Worm (Caenorhabditis elegans) whole organism, L2 larva: Measurements from ENCODE around the gene nhr-267.
"Not testable (repeated sequence)": the region's sequence is repeated elsewhere in the genome, so short reads cannot be mapped to it uniquely, and the experiment has no call there.

ENCODE experiments used
- C34F6.9 ChIP-seq: fragments of 150-350 bp; optimal IDR thresholded peaks from 2 replicates; lab custom pipeline; 2014; ENCODE audit warnings: missing biosample characterization, missing genetic modification characterization
- Y55F3AM.14 ChIP-seq: fragments of 200-800 bp; sonication (Bioruptor generic); optimal IDR thresholded peaks from 2 replicates; lab custom pipeline; 2018; ENCODE audit warnings: mild to moderate bottlenecking, missing genetic modification characterization, missing compliant biosample characterization
- ZK546.5 ChIP-seq: sonication (generic microtip); optimal IDR thresholded peaks from 2 replicates; lab custom pipeline; 2017; ENCODE audit warnings: missing biosample characterization, missing genetic modification characterization
- alr-1 ChIP-seq: fragments of 150-350 bp; optimal IDR thresholded peaks from 2 replicates; lab custom pipeline; 2014; ENCODE audit warnings: missing biosample characterization, missing genetic modification characterization
- aly-2 ChIP-seq: fragments of 150-350 bp; optimal IDR thresholded peaks from 2 replicates; lab custom pipeline; 2014; ENCODE audit warnings: missing biosample characterization, missing genetic modification characterization
- ama-1 ChIP-seq: fragments of 150-350 bp; optimal IDR thresholded peaks from 2 replicates; lab custom pipeline; 2018; ENCODE audit warnings: inconsistent platforms
- blmp-1 ChIP-seq: sonication (generic microtip); optimal IDR thresholded peaks from 2 replicates; lab custom pipeline; 2017; ENCODE audit warnings: missing genetic modification characterization, mild to moderate bottlenecking, missing compliant biosample characterization, antibody characterized with exemption, moderate library complexity; ENCODE audit not compliant: insufficient read depth
- ceh-82 ChIP-seq: fragments of 150-350 bp; optimal IDR thresholded peaks from 2 replicates; lab custom pipeline; 2014; ENCODE audit warnings: missing biosample characterization, missing genetic modification characterization
- elt-1 ChIP-seq: fragments of 150-350 bp; optimal IDR thresholded peaks from 2 replicates; lab custom pipeline; 2014; ENCODE audit warnings: missing biosample characterization, missing genetic modification characterization
- gmeb-1 ChIP-seq: fragments of 150-350 bp; optimal IDR thresholded peaks from 2 replicates; lab custom pipeline; 2014; ENCODE audit warnings: missing biosample characterization, missing genetic modification characterization
- mab-5 ChIP-seq: fragments of 150-350 bp; optimal IDR thresholded peaks from 2 replicates; lab custom pipeline; 2014; ENCODE audit warnings: missing biosample characterization, missing genetic modification characterization
- mbf-1 ChIP-seq: sonication (generic microtip); optimal IDR thresholded peaks from 2 replicates; lab custom pipeline; 2017; ENCODE audit warnings: missing biosample characterization, missing genetic modification characterization
- mdl-1 ChIP-seq, 2 experiments: fragments of 150-350 bp in 1 of 2; sonication (generic microtip) in 1 of 2; optimal IDR thresholded peaks; 2 replicates each; lab custom pipeline; 2017; ENCODE audit warnings: missing biosample characterization in 2 of 2, missing genetic modification characterization in 2 of 2
- nhr-10 ChIP-seq: sonication (generic microtip); optimal IDR thresholded peaks from 2 replicates; lab custom pipeline; 2017; ENCODE audit warnings: missing biosample characterization, missing genetic modification characterization
- nhr-129 ChIP-seq: fragments of 150-350 bp; optimal IDR thresholded peaks from 2 replicates; lab custom pipeline; 2014; ENCODE audit warnings: missing biosample characterization, missing genetic modification characterization
- nhr-21 ChIP-seq: fragments of 150-350 bp; optimal IDR thresholded peaks from 2 replicates; lab custom pipeline; 2014; ENCODE audit warnings: missing biosample characterization, missing genetic modification characterization
- nhr-237 ChIP-seq: fragments of 150-350 bp; optimal IDR thresholded peaks from 2 replicates; lab custom pipeline; 2014; ENCODE audit warnings: missing biosample characterization, missing genetic modification characterization
- nhr-25 ChIP-seq: fragments of 150-350 bp; sonication (generic microtip); optimal IDR thresholded peaks from 3 replicates; lab custom pipeline; 2014; ENCODE audit warnings: missing biosample characterization, missing genetic modification characterization
- nhr-6 ChIP-seq: fragments of 150-350 bp; optimal IDR thresholded peaks from 2 replicates; lab custom pipeline; 2014; ENCODE audit warnings: missing biosample characterization, missing genetic modification characterization
- nhr-77 ChIP-seq: fragments of 150-350 bp; optimal IDR thresholded peaks from 2 replicates; lab custom pipeline; 2014; ENCODE audit warnings: missing biosample characterization, missing genetic modification characterization
- sma-3 ChIP-seq: sonication (generic microtip); optimal IDR thresholded peaks from 2 replicates; lab custom pipeline; 2016; ENCODE audit warnings: missing genetic modification reagents, missing genetic modification characterization, missing compliant biosample characterization
- sma-9 ChIP-seq, 2 experiments: fragments of 150-350 bp in 1 of 2; sonication (generic microtip) in 1 of 2; optimal IDR thresholded peaks; 2 replicates each; lab custom pipeline; 2014 to 2016; ENCODE audit warnings: missing genetic modification characterization in 2 of 2, mild to moderate bottlenecking in 1 of 2, missing biosample characterization in 1 of 2, missing compliant biosample characterization in 1 of 2, missing genetic modification reagents in 1 of 2, moderate library complexity in 1 of 2
- unc-39 ChIP-seq: fragments of 150-350 bp; optimal IDR thresholded peaks from 2 replicates; lab custom pipeline; 2014; ENCODE audit warnings: missing biosample characterization, missing genetic modification characterization
- unc-55 ChIP-seq: fragments of 150-350 bp; sonication (generic microtip); optimal IDR thresholded peaks from 3 replicates; lab custom pipeline; 2014; ENCODE audit warnings: missing biosample characterization, missing genetic modification reagents, missing genetic modification characterization
- unc-62 ChIP-seq: fragments of 150-350 bp; optimal IDR thresholded peaks from 2 replicates; lab custom pipeline; 2014; ENCODE audit warnings: missing biosample characterization, missing genetic modification reagents, missing genetic modification characterization
- ztf-1 ChIP-seq: fragments of 200-800 bp; sonication (Bioruptor generic); conservative IDR thresholded peaks from 2 replicates; pipeline ENCODE4 v1.3.6; 2022; ENCODE audit warnings: missing genetic modification characterization, missing compliant biosample characterization
- ztf-11 ChIP-seq: sonication (generic microtip); optimal IDR thresholded peaks from 2 replicates; lab custom pipeline; 2017; ENCODE audit warnings: missing biosample characterization, missing genetic modification characterization

The nhr-267 gene

DNA sequence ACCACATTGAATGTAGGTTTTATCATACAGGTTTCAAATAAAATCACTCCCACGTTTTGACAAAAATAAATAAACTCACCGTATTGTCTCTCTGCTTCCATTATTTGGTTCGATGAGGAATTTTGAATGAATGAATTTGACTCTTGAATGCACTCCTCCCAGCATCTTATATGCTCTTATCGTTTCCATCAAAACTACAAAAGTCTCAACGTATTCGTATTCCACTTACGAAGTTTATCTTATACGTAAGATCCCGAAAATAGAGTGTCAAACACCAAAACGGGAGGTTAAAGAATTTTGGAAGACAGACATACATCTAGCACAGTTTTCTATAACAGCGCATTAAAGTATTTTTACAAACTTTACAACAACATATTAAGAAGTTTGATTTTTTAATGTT lies 7.6 kb upstream of the nhr-267 start, which contains the start of gene nhr-264:
Gene nhr-264 (minus strand): TSS at position 101 of the 400 bp plus-strand sequence.
- not testable (repeated sequence) for TF ChIP-seq blmp-1, ztf-11, gmeb-1 (tag; lab: Kevin White, UChicago)
- TF ChIP-seq, all 48 proteins: peak for 0; not testable (repeated sequence) for 48

- TF ChIP-seq unc-39 (tag; lab: Kevin White, UChicago) (no peak), elt-1 (tag; lab: Kevin White, UChicago) (peak; percentile 73)
Observed at ce11 chrIV:9289635-9290034, 3.4 kb upstream of the nhr-267 start.

- TF ChIP-seq mbf-1 (no peak), nhr-10 (no peak), nhr-77 (tag; lab: Kevin White, UChicago) (no peak), elt-1 (tag; lab: Kevin White, UChicago) (no peak), nhr-25 (tag; lab: Kevin White, UChicago) (no peak), sma-3 (GFP tag; lab: Kevin White, UChicago) (no peak), ceh-82 (tag; lab: Kevin White, UChicago) (no peak), unc-39 (tag; lab: Kevin White, UChicago) (no peak), C34F6.9 (tag; lab: Kevin White, UChicago) (no peak), ama-1 (lab: Kevin White, UChicago) (no peak)
Observed at ce11 chrIV:9274008-9274529, 12.1 kb downstream of the nhr-267 start, which contains the start of gene nmy-3. Gene nmy-3, plus strand, starts transcription at chrIV:9274479.

ce11 chrIV:9269796-9270195 lies 16.4 kb downstream of the nhr-267 start, which contains the start of gene flh-3:
Gene flh-3, plus strand, starts transcription at chrIV:9270096.
- TF ChIP-seq elt-1 (tag; lab: Kevin White, UChicago) (no peak), unc-62 (GFP tag; lab: Kevin White, UChicago) (no peak), ZK546.5 (tag; lab: Kevin White, UChicago) (no peak), ztf-1 (no peak), unc-55 (no peak)
- TF ChIP-seq, all 48 proteins: peak for 0

DNA sequence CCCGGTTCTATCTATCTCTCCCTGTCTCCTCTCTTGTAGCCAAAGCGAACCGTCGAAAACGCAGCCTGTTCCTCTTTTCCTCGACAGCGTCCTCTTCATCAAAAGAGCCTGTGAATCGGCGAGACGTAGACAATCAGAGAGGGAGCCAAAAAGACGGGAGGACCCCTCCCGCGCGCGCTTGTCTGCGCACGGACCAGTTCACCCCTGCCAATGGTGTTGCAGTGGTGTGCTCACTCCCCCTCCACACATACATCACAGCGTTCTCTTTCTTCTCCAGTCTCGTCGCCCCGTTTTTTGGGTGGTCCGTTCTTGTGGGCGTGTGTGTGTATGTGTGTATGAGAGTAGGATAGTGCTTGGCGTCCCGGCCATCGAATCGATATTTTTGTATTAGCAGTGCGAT lies 17.3 kb downstream of the nhr-267 start:
- TF ChIP-seq ama-1 (lab: Kevin White, UChicago) = no peak

DNA sequence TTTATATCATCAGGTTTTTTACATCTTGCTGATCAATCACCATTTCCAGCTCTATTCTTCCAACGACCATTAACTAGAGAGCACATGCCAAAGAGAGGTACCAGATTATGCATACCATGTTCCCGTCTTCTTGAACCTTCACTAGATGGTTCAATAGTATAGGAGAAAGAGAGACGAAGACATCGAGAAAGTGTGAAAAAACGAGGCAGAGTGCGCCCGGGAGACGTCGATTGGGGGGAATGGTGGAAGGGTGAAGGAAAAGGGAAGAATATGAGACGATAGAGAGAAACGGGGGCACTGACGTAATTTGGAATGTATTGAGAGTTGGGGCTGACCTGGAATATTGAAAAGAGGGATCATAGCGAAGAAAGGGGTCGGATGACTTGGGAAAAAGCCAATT lies 18.6 kb downstream of the nhr-267 start:
- no peak for TF ChIP-seq nhr-21 (tag; lab: Kevin White, UChicago)
- no peak for TF ChIP-seq gmeb-1 (tag; lab: Kevin White, UChicago)
- no peak for TF ChIP-seq sma-9 (GFP tag; optimal IDR thresholded peaks at IDR 0.05; lab: Kevin White, UChicago)
- TF ChIP-seq sma-9 (tag; optimal IDR thresholded peaks at IDR 0.05; lab: Kevin White, UChicago) = no peak
- TF ChIP-seq ama-1 (lab: Kevin White, UChicago) = no peak
- TF ChIP-seq nhr-6 (tag; lab: Kevin White, UChicago) = no peak
- TF ChIP-seq mbf-1 = no peak
- no peak for TF ChIP-seq unc-62 (GFP tag; lab: Kevin White, UChicago)

- TF ChIP-seq ZK546.5 (tag; lab: Kevin White, UChicago) (no peak), Y55F3AM.14 (GFP tag; lab: Kevin White, UChicago) (no peak), nhr-237 (no peak), sma-3 (GFP tag; lab: Kevin White, UChicago) (no peak), aly-2 (tag; lab: Kevin White, UChicago) (no peak), mab-5 (tag; lab: Kevin White, UChicago) (no peak), elt-1 (tag; lab: Kevin White, UChicago) (no peak), nhr-10 (no peak), unc-55 (no peak), C34F6.9 (tag; lab: Kevin White, UChicago) (no peak)
- TF ChIP-seq, all 48 proteins: peak for 0
Observed at ce11 chrIV:9266464-9266863, 19.7 kb downstream of the nhr-267 start, which contains the start of gene Y11D7A.19. Gene Y11D7A.19, minus strand, starts transcription at chrIV:9266564.

ce11 chrIV:9264513-9264912 lies 21.7 kb downstream of the nhr-267 start:
- no peak for TF ChIP-seq mdl-1 (tag; optimal IDR thresholded peaks at IDR 0.05; lab: Kevin White, UChicago)
- no peak for TF ChIP-seq C34F6.9 (tag; lab: Kevin White, UChicago)
- TF ChIP-seq ZK546.5 (tag; lab: Kevin White, UChicago) = no peak
- TF ChIP-seq alr-1 (tag; lab: Kevin White, UChicago) = no peak
- no peak for TF ChIP-seq mab-5 (tag; lab: Kevin White, UChicago)
- no peak for TF ChIP-seq nhr-129 (tag; lab: Kevin White, UChicago)
